Worm (Caenorhabditis elegans) whole organism, late embryonic: ENCODE results near the gene math-3.
"Not testable (repeated sequence)": the region's sequence is repeated elsewhere in the genome, so short reads cannot be mapped to it uniquely, and the experiment has no call there.

ENCODE experiments used
- C08G9.2 ChIP-seq: sonication (generic microtip); optimal IDR thresholded peaks from 2 replicates; lab custom pipeline; 2016; ENCODE audit warnings: mild to moderate bottlenecking, missing genetic modification characterization, moderate library complexity, missing compliant biosample characterization
- K02D7.2 ChIP-seq: sonication (generic microtip); optimal IDR thresholded peaks from 2 replicates; lab custom pipeline; 2017; ENCODE audit warnings: mild to moderate bottlenecking, missing genetic modification characterization, missing compliant biosample characterization
- K09A11.1 ChIP-seq: sonication (generic microtip); optimal IDR thresholded peaks from 2 replicates; lab custom pipeline; 2017; ENCODE audit warnings: antibody characterized with exemption, mild to moderate bottlenecking, missing genetic modification characterization, missing compliant biosample characterization; ENCODE audit not compliant: insufficient read depth
- ahr-1 ChIP-seq: sonication (generic microtip); optimal IDR thresholded peaks from 2 replicates; lab custom pipeline; 2016; ENCODE audit warnings: missing genetic modification characterization, missing compliant biosample characterization
- ceh-14 ChIP-seq: sonication (generic microtip); optimal IDR thresholded peaks from 2 replicates; lab custom pipeline; 2016; ENCODE audit warnings: missing genotype, missing genetic modification characterization, missing compliant biosample characterization
- ceh-19 ChIP-seq: fragments of 200-800 bp; sonication (Bioruptor generic); optimal IDR thresholded peaks from 2 replicates; lab custom pipeline; 2018; ENCODE audit warnings: mild to moderate bottlenecking, missing genetic modification characterization, missing compliant biosample characterization
- ceh-2 ChIP-seq: sonication (generic microtip); optimal IDR thresholded peaks from 2 replicates; lab custom pipeline; 2016; ENCODE audit warnings: missing genotype, missing genetic modification characterization, missing compliant biosample characterization
- ceh-31 ChIP-seq: sonication (generic microtip); optimal IDR thresholded peaks from 2 replicates; lab custom pipeline; 2016; ENCODE audit warnings: missing genetic modification characterization, missing compliant biosample characterization
- ceh-45 ChIP-seq: fragments of 200-800 bp; sonication (Bioruptor generic); IDR thresholded peaks from 2 replicates; pipeline ENCODE4 v1.3.6; 2022; ENCODE audit warnings: missing genetic modification reagents, missing genetic modification characterization, missing compliant biosample characterization
- dve-1 ChIP-seq: sonication (generic microtip); optimal IDR thresholded peaks from 2 replicates; lab custom pipeline; 2017; ENCODE audit warnings: antibody characterized with exemption, mild to moderate bottlenecking, missing genetic modification characterization, missing compliant biosample characterization
- elt-2 ChIP-seq: sonication (generic microtip); optimal IDR thresholded peaks from 2 replicates; lab custom pipeline; 2016; ENCODE audit warnings: missing genetic modification reagents, missing genetic modification characterization, missing compliant biosample characterization
- ets-4 ChIP-seq: sonication (generic microtip); optimal IDR thresholded peaks from 2 replicates; lab custom pipeline; 2016; ENCODE audit warnings: missing genetic modification characterization, missing compliant biosample characterization
- fax-1 ChIP-seq: sonication (generic microtip); optimal IDR thresholded peaks from 2 replicates; lab custom pipeline; 2016; ENCODE audit warnings: missing genotype, missing genetic modification characterization, missing compliant biosample characterization
- fkh-10 ChIP-seq: fragments of 150-350 bp; optimal IDR thresholded peaks from 2 replicates; lab custom pipeline; 2014; ENCODE audit warnings: missing biosample characterization, missing genetic modification reagents, missing genetic modification characterization
- hlh-13 ChIP-seq: fragments of 200-800 bp; sonication (Bioruptor generic); optimal IDR thresholded peaks from 2 replicates; lab custom pipeline; 2018; ENCODE audit warnings: mild to moderate bottlenecking, missing genetic modification characterization, missing compliant biosample characterization
- hlh-6 ChIP-seq: sonication (generic microtip); optimal IDR thresholded peaks from 2 replicates; lab custom pipeline; 2016; ENCODE audit warnings: missing genotype, missing genetic modification characterization, missing compliant biosample characterization
- mec-3 ChIP-seq: sonication (generic microtip); optimal IDR thresholded peaks from 2 replicates; lab custom pipeline; 2016; ENCODE audit warnings: borderline replicate concordance, missing genetic modification characterization, missing compliant biosample characterization
- nfya-1 ChIP-seq: sonication (generic microtip); optimal IDR thresholded peaks from 2 replicates; lab custom pipeline; 2017; ENCODE audit warnings: missing genetic modification characterization, mild to moderate bottlenecking, missing compliant biosample characterization, antibody characterized with exemption, moderate library complexity
- nhr-232 ChIP-seq: sonication (generic microtip); optimal IDR thresholded peaks from 2 replicates; lab custom pipeline; 2016; ENCODE audit warnings: missing genetic modification characterization, missing compliant biosample characterization
- npax-4 ChIP-seq: sonication (generic microtip); optimal IDR thresholded peaks from 2 replicates; lab custom pipeline; 2016; ENCODE audit warnings: missing genetic modification characterization, missing compliant biosample characterization
- pax-1 ChIP-seq: fragments of 150-350 bp; optimal IDR thresholded peaks from 2 replicates; lab custom pipeline; 2014; ENCODE audit warnings: missing biosample characterization, missing genetic modification characterization
- sox-4 ChIP-seq: sonication (generic microtip); optimal IDR thresholded peaks from 2 replicates; lab custom pipeline; 2017; ENCODE audit warnings: mild to moderate bottlenecking, missing genetic modification characterization, inconsistent platforms, missing compliant biosample characterization

math-3 gene

ce11 chrII:1818300-1818699 is 46.4 kb downstream of the math-3 start, which contains the start of gene fbxb-10:
TSS of gene fbxb-10 (minus strand) at chrII:1818400.
- no peak for TF ChIP-seq npax-4 (tag; lab: Kevin White, UChicago)
- TF ChIP-seq sox-4 (tag; lab: Kevin White, UChicago) = no peak
- TF ChIP-seq ets-4 (tag; lab: Kevin White, UChicago) = no peak
- no peak for TF ChIP-seq ceh-31 (tag; lab: Kevin White, UChicago)

- TF ChIP-seq elt-2 (tag; lab: Kevin White, UChicago) (peak; percentile 87), ceh-2 (tag; lab: Kevin White, UChicago) (no peak), dve-1 (peak; percentile 12)
Measured at ce11 chrII:1819944-1820570, 48.2 kb downstream of the math-3 start, which contains the start of gene fbxc-19. TSS of gene fbxc-19 (plus strand) at chrII:1820479.

DNA sequence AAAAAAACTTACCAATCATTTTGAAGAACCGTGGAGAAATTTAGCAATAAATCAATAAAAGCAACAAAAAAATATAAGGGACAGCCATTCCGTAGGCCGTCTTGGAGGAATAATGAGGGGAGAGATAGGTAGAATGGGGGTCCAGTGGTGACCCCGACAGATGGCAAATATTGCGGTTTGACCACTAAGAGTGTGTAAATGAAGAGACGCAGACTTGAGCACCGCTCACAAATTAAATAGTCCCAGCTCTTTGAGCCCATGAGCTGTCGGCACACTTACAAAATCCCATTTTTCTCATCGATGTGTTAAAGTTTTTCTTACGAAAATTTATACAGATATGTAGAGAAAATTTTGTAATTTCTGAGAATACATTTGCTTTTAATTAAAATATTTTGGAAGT is 48.9 kb downstream of the math-3 start, which contains the start of gene fbxa-3:
Gene fbxa-3 (minus strand): TSS at position 101 of the 400 bp plus-strand sequence.
- no peak for TF ChIP-seq fkh-10 (GFP tag; lab: Kevin White, UChicago)
- TF ChIP-seq K02D7.2 = no peak
- no peak for TF ChIP-seq K09A11.1 (tag; lab: Kevin White, UChicago)
- TF ChIP-seq mec-3 = no peak
- no peak for TF ChIP-seq pax-1 (tag; lab: Kevin White, UChicago)
- TF ChIP-seq nhr-232 (tag; lab: Kevin White, UChicago) = no peak
- no peak for TF ChIP-seq ahr-1 (tag; lab: Kevin White, UChicago)
- no peak for TF ChIP-seq sox-4 (tag; lab: Kevin White, UChicago)
- no peak for TF ChIP-seq ceh-19 (GFP tag; lab: Kevin White, UChicago)
- TF ChIP-seq fax-1 (tag; lab: Kevin White, UChicago) = no peak
- TF ChIP-seq hlh-13 = no peak
- TF ChIP-seq ceh-14 (tag; lab: Kevin White, UChicago) = no peak
- no peak for TF ChIP-seq nfya-1 (tag; lab: Kevin White, UChicago)
- TF ChIP-seq ceh-45 (GFP tag; lab: Robert Waterston, UW) = no peak
- no peak for TF ChIP-seq C08G9.2 (tag; lab: Kevin White, UChicago)
- TF ChIP-seq elt-2 (tag; lab: Kevin White, UChicago) = no peak
- TF ChIP-seq dve-1 = no peak
- TF ChIP-seq, all 69 proteins: peak for 0

DNA sequence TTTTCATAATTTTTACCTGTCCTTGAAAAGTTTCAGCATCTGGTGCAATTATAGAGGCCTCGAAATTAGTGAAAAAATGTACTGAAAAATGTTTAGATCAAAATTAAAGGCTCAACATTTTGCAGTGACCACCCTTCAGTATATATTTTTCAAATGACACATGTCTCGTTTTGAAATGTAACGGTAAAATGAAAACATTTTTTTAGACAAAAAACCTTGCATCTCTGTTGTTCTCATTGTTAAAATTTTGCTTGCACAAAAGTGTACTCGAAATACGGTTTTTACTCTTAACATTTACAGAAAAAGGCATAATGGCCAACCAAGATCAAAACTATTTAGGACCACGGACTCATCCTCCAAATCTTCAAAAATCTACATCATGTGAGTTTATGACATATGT is 52.4 kb downstream of the math-3 start, which contains the start of gene math-41:
Gene math-41 (plus strand): TSS at position 301 of the 400 bp plus-strand sequence.
- TF ChIP-seq ceh-2 (tag; lab: Kevin White, UChicago); fkh-10 (GFP tag; lab: Kevin White, UChicago); hlh-6: not testable (repeated sequence)
